Worm (Caenorhabditis elegans) whole organism, L4/young adult: ENCODE data around the gene C01G10.7.

Experiments
- dao-5 ChIP-seq: sonication (generic microtip); optimal IDR thresholded peaks from 2 replicates; lab custom pipeline; 2016; ENCODE audit warnings: missing genotype, missing genetic modification characterization, moderate library complexity, missing compliant biosample characterization
- him-1 ChIP-seq: sonication (generic microtip); optimal IDR thresholded peaks from 2 replicates; lab custom pipeline; 2016; ENCODE audit warnings: missing genotype, missing genetic modification reagents, missing genetic modification characterization, missing compliant biosample characterization

ce11 chrV:15074907-15075306 is 10.6 kb upstream of the C01G10.7 start:
- TF ChIP-seq him-1 (peak; percentile 3), dao-5 (tag; lab: Kevin White, UChicago) (no peak)
